Fruit fly (Drosophila melanogaster) whole organism, embryonic: ENCODE measurements around the gene CG14220.

Experiments
- Asciz ChIP-seq: fragments of 200-800 bp; sonication (Bioruptor generic); optimal IDR thresholded peaks from 2 replicates; lab custom pipeline; 2017; ENCODE audit warnings: missing biosample characterization, mild to moderate bottlenecking, missing genetic modification characterization, missing genetic modification reagents
- Atf-2 ChIP-seq: fragments of 200-800 bp; sonication (Bioruptor generic); optimal IDR thresholded peaks from 2 replicates; lab custom pipeline; 2016; ENCODE audit warnings: missing biosample characterization, missing genetic modification characterization
- Atf3 ChIP-seq: fragments of 200-800 bp; sonication (Bioruptor generic); optimal IDR thresholded peaks from 3 replicates; lab custom pipeline; 2016; ENCODE audit warnings: missing biosample characterization, missing genetic modification characterization
- Bteb2 ChIP-seq: fragments of 200-800 bp; sonication (Bioruptor generic); optimal IDR thresholded peaks from 2 replicates; lab custom pipeline; 2016; ENCODE audit warnings: missing biosample characterization, missing genetic modification characterization
- CG10431 ChIP-seq: fragments of 200-800 bp; sonication (Bioruptor generic); optimal IDR thresholded peaks from 3 replicates; lab custom pipeline; 2018; ENCODE audit warnings: missing biosample characterization, mild to moderate bottlenecking, missing genetic modification characterization
- CG11456 ChIP-seq: fragments of 200-800 bp; sonication (Bioruptor generic); IDR thresholded peaks from 3 replicates; pipeline ENCODE4 v1.3.6; 2022; ENCODE audit warnings: missing biosample characterization, missing genetic modification characterization
- CG11695 ChIP-seq: fragments of 200-800 bp; sonication (Bioruptor generic); IDR thresholded peaks from 3 replicates; pipeline ENCODE4 v1.3.6; 2022; ENCODE audit warnings: missing biosample characterization, missing genetic modification characterization
- CG13296 ChIP-seq: fragments of 200-800 bp; sonication (Bioruptor generic); optimal IDR thresholded peaks from 3 replicates; lab custom pipeline; 2018; ENCODE audit warnings: missing biosample characterization, mild to moderate bottlenecking, missing genetic modification characterization
- CG14710 ChIP-seq: fragments of 200-800 bp; sonication (Bioruptor generic); optimal IDR thresholded peaks from 3 replicates; lab custom pipeline; 2019; ENCODE audit warnings: missing biosample characterization, mild to moderate bottlenecking, missing genetic modification characterization, moderate library complexity
- CG15601 ChIP-seq: fragments of 200-800 bp; sonication (Bioruptor generic); optimal IDR thresholded peaks from 3 replicates; lab custom pipeline; 2019; ENCODE audit warnings: missing biosample characterization, mild to moderate bottlenecking, missing genetic modification characterization, moderate library complexity
- CG16779 ChIP-seq: fragments of 200-800 bp; sonication (Bioruptor generic); IDR thresholded peaks from 2 replicates; pipeline ENCODE4 v1.3.6; 2022; ENCODE audit warnings: missing biosample characterization, missing genetic modification characterization
- CG18619 ChIP-seq: fragments of 200-800 bp; sonication (Bioruptor generic); optimal IDR thresholded peaks from 3 replicates; lab custom pipeline; 2017; ENCODE audit warnings: missing biosample characterization, mild to moderate bottlenecking, missing genetic modification characterization
- CG32767 ChIP-seq: fragments of 200-800 bp; sonication (Bioruptor generic); IDR thresholded peaks from 2 replicates; pipeline ENCODE4 v1.3.6; 2022; ENCODE audit warnings: missing biosample characterization, missing genetic modification characterization
- CG33213 ChIP-seq: fragments of 200-800 bp; sonication (Bioruptor generic); optimal IDR thresholded peaks from 3 replicates; lab custom pipeline; 2016; ENCODE audit warnings: missing biosample characterization, missing genetic modification characterization
- CG4328 ChIP-seq: fragments of 200-800 bp; sonication (Bioruptor generic); optimal IDR thresholded peaks from 3 replicates; lab custom pipeline; 2017; ENCODE audit warnings: missing biosample characterization, missing genetic modification reagents, missing genetic modification characterization
- CG4424 ChIP-seq: fragments of 200-800 bp; sonication (Bioruptor generic); optimal IDR thresholded peaks from 3 replicates; lab custom pipeline; 2016; ENCODE audit warnings: missing biosample characterization, missing genetic modification characterization
- CG7963 ChIP-seq: fragments of 200-800 bp; sonication (Bioruptor generic); IDR thresholded peaks from 3 replicates; pipeline ENCODE4 v1.3.6; 2022; ENCODE audit warnings: missing biosample characterization, missing genetic modification characterization; ENCODE audit not compliant: partially characterized antibody
- CoRest ChIP-seq: fragments of 200-800 bp; sonication (Bioruptor generic); optimal IDR thresholded peaks from 3 replicates; lab custom pipeline; 2018; ENCODE audit warnings: missing biosample characterization, mild to moderate bottlenecking, missing genetic modification characterization, moderate library complexity
- E2f2 ChIP-seq: fragments of 200-800 bp; sonication (Bioruptor generic); IDR thresholded peaks from 2 replicates; pipeline ENCODE4 v1.3.6; 2022; ENCODE audit warnings: missing biosample characterization, missing genetic modification characterization
- Eip74EF ChIP-seq, 2 experiments: fragments of 200-800 bp in 1 of 2; fragments of >200 bp in 1 of 2; sonication (Bioruptor generic) in 1 of 2; optimal IDR thresholded peaks; 2 replicates each; lab custom pipeline; 2017 to 2019; ENCODE audit warnings: missing biosample characterization in 2 of 2, missing genetic modification characterization in 2 of 2, mild to moderate bottlenecking in 1 of 2, moderate library complexity in 1 of 2
- HHEX ChIP-seq: fragments of 200-800 bp; sonication (Bioruptor generic); optimal IDR thresholded peaks from 3 replicates; lab custom pipeline; 2017; ENCODE audit warnings: missing biosample characterization, mild to moderate bottlenecking, missing genetic modification characterization, missing genetic modification reagents
- HLH4C ChIP-seq: fragments of 200-800 bp; sonication (Bioruptor generic); IDR thresholded peaks from 3 replicates; pipeline ENCODE4 v1.3.6; 2022; ENCODE audit warnings: missing biosample characterization, missing genetic modification characterization; ENCODE audit not compliant: partially characterized antibody
- MBD-R2 ChIP-seq: fragments of 200-800 bp; sonication (Bioruptor generic); IDR thresholded peaks from 2 replicates; pipeline ENCODE4 v1.3.6; 2022; ENCODE audit warnings: missing biosample characterization, missing genetic modification characterization
- Mad ChIP-seq: fragments of 200-800 bp; sonication (Bioruptor generic); optimal IDR thresholded peaks from 2 replicates; lab custom pipeline; 2016; ENCODE audit warnings: missing biosample characterization, missing genetic modification characterization
- Med ChIP-seq: fragments of 200-800 bp; sonication (Bioruptor generic); peaks from one replicate; lab custom pipeline; 2016; ENCODE audit warnings: missing biosample characterization, missing genetic modification characterization, mild to moderate bottlenecking, inconsistent platforms, moderate library complexity
- Meics ChIP-seq: fragments of 200-800 bp; sonication (Bioruptor generic); optimal IDR thresholded peaks from 2 replicates; lab custom pipeline; 2017; ENCODE audit warnings: missing biosample characterization, mild to moderate bottlenecking, missing genetic modification characterization
- Six4 ChIP-seq: fragments of 200-800 bp; sonication (Bioruptor generic); optimal IDR thresholded peaks from 2 replicates; lab custom pipeline; 2016; ENCODE audit warnings: missing biosample characterization, missing genetic modification characterization
- Usf ChIP-seq: fragments of 200-800 bp; sonication (Bioruptor generic); optimal IDR thresholded peaks from 2 replicates; lab custom pipeline; 2017; ENCODE audit warnings: missing genotype, missing biosample characterization, missing genetic modification characterization
- ab ChIP-seq: fragments of 200-800 bp; sonication (Bioruptor generic); optimal IDR thresholded peaks from 2 replicates; lab custom pipeline; 2016; ENCODE audit warnings: missing biosample characterization, missing genetic modification characterization
- bigmax ChIP-seq: fragments of 200-800 bp; sonication (Bioruptor generic); optimal IDR thresholded peaks from 2 replicates; lab custom pipeline; 2018; ENCODE audit warnings: missing biosample characterization, mild to moderate bottlenecking, missing genetic modification characterization
- btn ChIP-seq: fragments of 200-800 bp; sonication (Bioruptor generic); optimal IDR thresholded peaks from 2 replicates; lab custom pipeline; 2016; ENCODE audit warnings: missing biosample characterization, missing genetic modification characterization
- cas ChIP-seq: fragments of 200-800 bp; sonication (Bioruptor generic); IDR thresholded peaks from 2 replicates; pipeline ENCODE4 v1.3.6; 2022; ENCODE audit warnings: missing biosample characterization, missing genetic modification characterization
- cwo ChIP-seq: fragments of 200-800 bp; sonication (Bioruptor generic); optimal IDR thresholded peaks from 3 replicates; lab custom pipeline; 2017; ENCODE audit warnings: missing biosample characterization, missing genetic modification characterization, mild to moderate bottlenecking, moderate library complexity, missing genetic modification reagents
- dati ChIP-seq: fragments of 200-800 bp; sonication (Bioruptor generic); IDR thresholded peaks from 2 replicates; pipeline ENCODE4 v1.3.6; 2022; ENCODE audit warnings: missing biosample characterization, missing genetic modification characterization
- dimm ChIP-seq: fragments of 200-800 bp; sonication (Bioruptor generic); IDR thresholded peaks from 2 replicates; pipeline ENCODE4 v1.3.6; 2022; ENCODE audit warnings: missing biosample characterization, missing genetic modification characterization
- ham ChIP-seq: fragments of 200-800 bp; sonication (Bioruptor generic); IDR thresholded peaks from 2 replicates; pipeline ENCODE4 v1.3.6; 2022; ENCODE audit warnings: missing biosample characterization, missing genetic modification characterization
- hth ChIP-seq: fragments of >200 bp; optimal IDR thresholded peaks from 2 replicates; lab custom pipeline; 2017; ENCODE audit warnings: inconsistent platforms
- insv ChIP-seq, 2 experiments: fragments of 200-800 bp; sonication (Bioruptor generic); optimal IDR thresholded peaks; 3 replicates each; lab custom pipeline; 2016 to 2018; ENCODE audit warnings: missing biosample characterization in 2 of 2, missing genetic modification characterization in 2 of 2
- nom ChIP-seq: fragments of 200-800 bp; sonication (Bioruptor generic); optimal IDR thresholded peaks from 2 replicates; lab custom pipeline; 2017; ENCODE audit warnings: missing biosample characterization, missing genetic modification characterization, mild to moderate bottlenecking, moderate library complexity, missing genetic modification reagents
- odd ChIP-seq: fragments of 200-800 bp; sonication (Bioruptor generic); optimal IDR thresholded peaks from 2 replicates; lab custom pipeline; 2017; ENCODE audit warnings: missing biosample characterization, mild to moderate bottlenecking, missing genetic modification characterization
- pfk ChIP-seq: fragments of 200-800 bp; sonication (Bioruptor generic); optimal IDR thresholded peaks from 2 replicates; lab custom pipeline; 2018; ENCODE audit warnings: missing biosample characterization, mild to moderate bottlenecking, missing genetic modification characterization, moderate library complexity
- phol ChIP-seq: fragments of 200-800 bp; sonication (Bioruptor generic); optimal IDR thresholded peaks from 3 replicates; lab custom pipeline; 2018; ENCODE audit warnings: missing biosample characterization, mild to moderate bottlenecking, missing genetic modification characterization, moderate library complexity
- rib ChIP-seq: fragments of 200-800 bp; sonication (Bioruptor generic); IDR thresholded peaks from 2 replicates; pipeline ENCODE4 v1.3.6; 2022; ENCODE audit warnings: missing biosample characterization, missing genetic modification characterization
- sens ChIP-seq: fragments of 200-800 bp; sonication (Bioruptor generic); peaks from one replicate; lab custom pipeline; 2016; ENCODE audit warnings: missing biosample characterization, missing genetic modification characterization
- stwl ChIP-seq: fragments of 200-800 bp; sonication (Bioruptor generic); optimal IDR thresholded peaks from 3 replicates; lab custom pipeline; 2018; ENCODE audit warnings: missing biosample characterization, mild to moderate bottlenecking, missing genetic modification characterization, moderate library complexity
- tio ChIP-seq: fragments of 200-800 bp; sonication (Bioruptor generic); optimal IDR thresholded peaks from 2 replicates; lab custom pipeline; 2017; ENCODE audit warnings: missing biosample characterization, missing genetic modification characterization, inconsistent platforms
- tna ChIP-seq: fragments of 200-800 bp; sonication (Bioruptor generic); IDR thresholded peaks from 2 replicates; pipeline ENCODE4 v1.3.6; 2022; ENCODE audit warnings: missing biosample characterization, missing genetic modification characterization; ENCODE audit not compliant: partially characterized antibody
- tx ChIP-seq: fragments of 200-800 bp; sonication (Bioruptor generic); optimal IDR thresholded peaks from 2 replicates; lab custom pipeline; 2016; ENCODE audit warnings: missing biosample characterization, missing genetic modification characterization
- unc-4 ChIP-seq: fragments of 200-800 bp; sonication (Bioruptor generic); IDR thresholded peaks from 2 replicates; pipeline ENCODE4 v1.3.6; 2022; ENCODE audit warnings: missing biosample characterization, missing genetic modification characterization; ENCODE audit not compliant: partially characterized antibody
- vvl ChIP-seq: fragments of 200-800 bp; sonication (Bioruptor generic); IDR thresholded peaks from 2 replicates; pipeline ENCODE4 v1.3.6; 2022; ENCODE audit warnings: missing biosample characterization, missing genetic modification characterization
- wor ChIP-seq: fragments of 200-800 bp; sonication (Bioruptor generic); IDR thresholded peaks from 2 replicates; pipeline ENCODE4 v1.3.6; 2022; ENCODE audit warnings: missing biosample characterization, missing genetic modification characterization

Gene CG14220

dm6 chrX:19613473-19613872 lies 11.8 kb upstream of the CG14220 start (continued):
- TF ChIP-seq CG10431: peak; percentile 40
- no peak for TF ChIP-seq cwo
- TF ChIP-seq Meics (GFP tag; lab: Kevin White, UChicago): peak; percentile 83
- TF ChIP-seq cas: no peak
- TF ChIP-seq wor (GFP tag; lab: Robert Waterston, UW): no peak
- peak; percentile 40 for TF ChIP-seq CG15601 (tag; lab: Kevin White, UChicago)
- no peak for TF ChIP-seq CG32767 (GFP tag; lab: Robert Waterston, UW)
- peak; percentile 65 for TF ChIP-seq CG4328 (GFP tag; lab: Kevin White, UChicago)
- TF ChIP-seq Atf-2 (GFP tag; lab: Kevin White, UChicago): no peak
- peak; percentile 31 for TF ChIP-seq phol (tag; lab: Kevin White, UChicago)
- no peak for TF ChIP-seq Usf (GFP tag; lab: Kevin White, UChicago)
- TF ChIP-seq pfk: peak; percentile 97
- TF ChIP-seq CG7963: no peak
- TF ChIP-seq sens: peak; percentile 92
- TF ChIP-seq insv (GFP tag; optimal IDR thresholded peaks at IDR 0.05; lab: Kevin White, UChicago): peak in 1 of 2 experiments; percentile 37
- TF ChIP-seq vvl (GFP tag; lab: Robert Waterston, UW): peak; percentile 65; the same call in 1 of the 2 replicates
- no peak for TF ChIP-seq ab (GFP tag; lab: Kevin White, UChicago)
- TF ChIP-seq Asciz (GFP tag; lab: Kevin White, UChicago): no peak
- TF ChIP-seq rib (GFP tag; lab: Robert Waterston, UW): no peak
- TF ChIP-seq CoRest (tag; lab: Kevin White, UChicago): peak; percentile 22
- peak; percentile 34 for TF ChIP-seq CG18619 (GFP tag; lab: Kevin White, UChicago)
- peak; percentile 83 for TF ChIP-seq E2f2 (GFP tag; lab: Robert Waterston, UW)
- peak; percentile 45 for TF ChIP-seq bigmax (GFP tag; lab: Kevin White, UChicago)
- TF ChIP-seq CG11695 (GFP tag; lab: Robert Waterston, UW): no peak
- TF ChIP-seq Mad (GFP tag; lab: Kevin White, UChicago): no peak
- TF ChIP-seq Med: peak; percentile 90
- TF ChIP-seq ham (GFP tag; lab: Robert Waterston, UW): no peak
- TF ChIP-seq dimm: no peak
- TF ChIP-seq Bteb2 (GFP tag; lab: Kevin White, UChicago): no peak
- no peak for TF ChIP-seq dati (GFP tag; lab: Robert Waterston, UW)
- peak in 1 of 2 experiments; percentile 32 for TF ChIP-seq Eip74EF (GFP tag; optimal IDR thresholded peaks at IDR 0.05; lab: Kevin White, UChicago)
- TF ChIP-seq odd (GFP tag; lab: Kevin White, UChicago): peak; percentile 70
- peak; percentile 56 for TF ChIP-seq unc-4 (GFP tag; lab: Robert Waterston, UW)
- TF ChIP-seq Atf3: no peak
- TF ChIP-seq CG11456 (GFP tag; lab: Robert Waterston, UW): 0 out of 3 replicates have a peak, but pooled peaks have one; percentile 33
- TF ChIP-seq tx (GFP tag; lab: Kevin White, UChicago): no peak
- TF ChIP-seq HHEX (GFP tag; lab: Kevin White, UChicago): peak; percentile 64
- peak; percentile 69 for TF ChIP-seq nom (GFP tag; lab: Kevin White, UChicago)
- peak; percentile 85 for TF ChIP-seq CG13296 (GFP tag; lab: Kevin White, UChicago)
- no peak for TF ChIP-seq CG16779 (GFP tag; lab: Robert Waterston, UW)
- TF ChIP-seq CG4424 (GFP tag; lab: Kevin White, UChicago): peak; percentile 21
- peak; percentile 76 for TF ChIP-seq stwl (tag; lab: Kevin White, UChicago)
- TF ChIP-seq Six4: no peak
- TF ChIP-seq CG33213 (GFP tag; lab: Kevin White, UChicago): peak; percentile 45
- 0 out of 3 replicates have a peak, but pooled peaks have one; percentile 43 for TF ChIP-seq HLH4C
- TF ChIP-seq MBD-R2: peak; percentile 76
- TF ChIP-seq tio: no peak
- TF ChIP-seq btn (GFP tag; lab: Kevin White, UChicago): peak; percentile 21
- peak; percentile 57 for TF ChIP-seq CG14710 (tag; lab: Kevin White, UChicago)
- no peak for TF ChIP-seq hth (lab: Kevin White, UChicago)
- TF ChIP-seq tna (GFP tag; lab: Robert Waterston, UW): no peak
